Fruit fly (Drosophila melanogaster): ENCODE data around the gene Cpr73D.

dm6 chr3L:16944061-16944460 lies 13.4 kb downstream of the Cpr73D start, which contains the start of gene Obp73a:
- no peak for TF ChIP-seq usp (GFP tag; optimal IDR thresholded peaks at IDR 0.05)
- TF ChIP-seq CrebA (GFP tag; optimal IDR thresholded peaks at IDR 0.05; ENCODE audit: borderline replicate concordance), result no peak
- no peak for TF ChIP-seq dsf (GFP tag; optimal IDR thresholded peaks at IDR 0.05; ENCODE audit: borderline replicate concordance)
- TF ChIP-seq dl (GFP tag; optimal IDR thresholded peaks at IDR 0.05; ENCODE audit: insufficient read depth in 1 of 2, partially characterized antibody in 2 of 2), result no peak
- TF ChIP-seq dmrt93B (GFP tag; optimal IDR thresholded peaks at IDR 0.05), result no peak
- TF ChIP-seq Hnf4 (GFP tag; optimal IDR thresholded peaks at IDR 0.05), result no peak
- no peak for TF ChIP-seq psq (GFP tag; optimal IDR thresholded peaks at IDR 0.05)
- TF ChIP-seq lola (GFP tag; optimal IDR thresholded peaks at IDR 0.05), result no peak
- TF ChIP-seq pan (optimal IDR thresholded peaks at IDR 0.05), result no peak
- TF ChIP-seq tai (GFP tag; optimal IDR thresholded peaks at IDR 0.05), result no peak
- TF ChIP-seq Dfd (GFP tag; optimal IDR thresholded peaks at IDR 0.05), result no peak
